Fruit fly (Drosophila melanogaster) Kc167 (cell line): Measurements from ENCODE around the gene msl-2.

Experiments
- Myc ChIP-seq: fragments of >200 bp; optimal IDR thresholded peaks from 2 replicates; lab custom pipeline; 2017; ENCODE audit warnings: missing external identifiers
- Sin3A ChIP-seq: fragments of >200 bp; optimal IDR thresholded peaks from 2 replicates; lab custom pipeline; 2018; ENCODE audit warnings: missing external identifiers
- h ChIP-seq: fragments of >200 bp; optimal IDR thresholded peaks from 3 replicates; lab custom pipeline; 2018; ENCODE audit warnings: missing external identifiers
- insv ChIP-seq: fragments of >200 bp; optimal IDR thresholded peaks from 3 replicates; lab custom pipeline; 2018; ENCODE audit warnings: missing external identifiers
- psq ChIP-seq: fragments of >200 bp; optimal IDR thresholded peaks from 2 replicates; lab custom pipeline; 2017; ENCODE audit warnings: missing external identifiers
- ttk ChIP-seq: sonication (Bioruptor generic); optimal IDR thresholded peaks from 2 replicates; lab custom pipeline; 2017; ENCODE audit warnings: missing external identifiers

Gene msl-2

DNA sequence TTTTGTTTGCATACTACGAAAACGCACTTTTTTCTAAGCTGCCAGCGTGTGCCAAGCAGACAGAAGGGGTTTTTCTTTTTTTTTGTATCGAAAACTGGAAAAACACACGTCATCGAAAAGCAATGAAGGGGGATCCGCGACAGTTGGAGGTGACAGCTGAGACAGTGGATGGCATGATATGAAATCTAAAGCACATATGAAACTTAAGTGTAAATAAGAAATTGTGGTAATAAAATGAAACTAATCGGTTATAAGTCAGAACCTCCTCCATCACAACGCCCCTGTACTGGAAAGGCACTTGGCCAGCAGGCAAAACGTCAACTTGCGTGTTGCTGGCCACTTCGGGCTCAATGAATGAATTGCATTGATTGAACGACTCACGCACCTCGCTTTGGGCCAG is 17.8 kb upstream of the msl-2 start:
- no peak for TF ChIP-seq h (lab: Kevin White, UChicago)
- TF ChIP-seq Myc (lab: Kevin White, UChicago), result no peak
- no peak for TF ChIP-seq Sin3A (lab: Kevin White, UChicago)
- TF ChIP-seq insv (lab: Kevin White, UChicago), result no peak
- TF ChIP-seq ttk (lab: Kevin White, UChicago), result no peak
- TF ChIP-seq psq (lab: Kevin White, UChicago), result no peak

DNA sequence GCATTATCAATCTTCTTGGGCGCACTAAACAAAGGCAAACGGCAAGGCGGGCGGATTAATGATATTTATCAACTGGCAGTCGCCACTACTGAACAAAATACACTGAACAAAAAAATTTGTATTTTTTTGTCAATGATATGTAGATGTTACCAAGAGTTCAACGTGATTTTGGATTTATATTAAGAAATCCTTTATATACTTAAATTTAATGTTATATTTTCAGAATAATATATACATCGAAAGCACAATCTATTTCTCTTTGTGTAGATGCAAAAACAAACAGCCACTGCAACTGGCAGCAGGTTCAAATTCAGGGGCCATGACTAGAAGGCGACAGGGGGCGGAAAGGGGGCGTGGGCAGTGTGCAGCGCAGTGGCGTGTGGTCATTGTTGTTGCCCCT is 16.8 kb upstream of the msl-2 start:
- no peak for TF ChIP-seq Myc (lab: Kevin White, UChicago)
- TF ChIP-seq psq (lab: Kevin White, UChicago), result no peak
- TF ChIP-seq Sin3A (lab: Kevin White, UChicago), result no peak
- no peak for TF ChIP-seq h (lab: Kevin White, UChicago)
- no peak for TF ChIP-seq insv (lab: Kevin White, UChicago)
- no peak for TF ChIP-seq ttk (lab: Kevin White, UChicago)

DNA sequence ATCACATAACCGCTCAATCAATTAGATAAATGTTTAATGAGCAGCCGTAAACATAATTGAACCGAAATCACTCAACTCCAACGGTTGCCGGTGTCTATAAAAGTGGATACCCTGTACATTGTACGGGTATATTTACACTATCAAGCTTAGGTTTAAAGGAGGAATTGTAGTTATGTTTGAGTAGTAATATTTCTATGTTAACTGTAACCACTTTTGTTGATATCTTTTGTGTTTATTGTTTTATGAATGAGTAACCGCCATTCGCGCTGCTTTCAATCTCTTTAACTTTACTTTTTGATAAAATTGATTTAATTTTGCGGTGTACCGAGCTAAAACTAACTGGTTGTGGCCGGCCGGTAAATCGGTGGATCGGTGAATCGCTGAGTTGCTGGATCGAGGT is 16.1 kb upstream of the msl-2 start:
- TF ChIP-seq ttk (lab: Kevin White, UChicago) (no peak), insv (lab: Kevin White, UChicago) (no peak), h (lab: Kevin White, UChicago) (no peak), psq (lab: Kevin White, UChicago) (no peak), Myc (lab: Kevin White, UChicago) (no peak), Sin3A (lab: Kevin White, UChicago) (no peak)

DNA sequence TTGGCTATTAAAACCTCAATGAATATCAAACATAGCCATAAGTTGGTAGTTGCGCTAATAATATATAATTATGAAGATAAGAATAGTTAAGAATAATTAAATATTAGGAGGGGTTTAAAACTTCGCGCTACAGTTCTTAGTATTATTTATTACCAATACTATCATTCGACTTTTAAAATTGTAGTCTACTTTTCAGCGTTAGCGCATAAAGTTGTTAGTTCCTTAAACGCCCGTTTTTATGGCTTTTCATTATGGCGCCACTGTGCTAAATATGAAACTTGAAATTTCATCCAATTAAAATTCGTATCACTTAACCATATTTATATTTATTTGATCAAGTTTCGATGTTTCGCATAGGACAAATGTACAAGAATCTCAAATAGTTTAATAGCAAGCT is 14.5 kb upstream of the msl-2 start:
- TF ChIP-seq psq (lab: Kevin White, UChicago) (no peak), Myc (lab: Kevin White, UChicago) (no peak), insv (lab: Kevin White, UChicago) (no peak), Sin3A (lab: Kevin White, UChicago) (no peak), h (lab: Kevin White, UChicago) (no peak), ttk (lab: Kevin White, UChicago) (no peak)

DNA sequence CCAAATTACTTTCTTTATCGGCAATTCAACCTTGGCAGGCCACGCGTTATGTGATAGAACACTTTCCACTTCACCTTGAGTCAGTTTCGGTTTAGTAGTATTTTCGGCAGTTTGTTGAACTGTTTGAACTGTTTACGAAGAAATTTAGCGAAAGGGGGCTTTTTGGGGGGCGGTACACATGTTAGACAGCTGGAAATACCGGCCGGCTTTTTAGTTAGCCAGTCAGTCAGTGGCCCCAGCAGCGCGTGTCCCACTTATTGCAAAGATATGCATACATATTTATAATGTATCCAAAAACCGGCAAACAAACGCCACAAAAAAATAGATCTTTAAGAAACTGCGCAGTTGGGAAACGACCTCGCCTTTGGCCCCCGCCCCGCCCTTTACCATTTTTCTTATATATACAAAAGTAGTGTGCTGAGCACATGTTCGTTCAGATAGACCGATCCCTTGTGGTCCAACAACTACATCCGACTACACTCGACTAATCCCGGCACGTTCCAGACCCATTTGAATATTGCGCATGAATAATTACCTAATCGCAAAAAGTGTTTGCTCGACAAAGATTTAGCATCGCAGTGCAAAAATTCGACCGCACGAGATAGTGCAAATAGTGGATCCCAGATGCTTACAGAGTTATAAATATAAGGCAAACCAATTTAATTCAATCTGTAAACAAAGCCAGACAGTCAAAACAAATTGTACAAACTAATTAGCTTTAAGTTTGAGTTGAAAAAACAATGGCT is 14.0 kb upstream of the msl-2 start:
- TF ChIP-seq Myc (lab: Kevin White, UChicago) (no peak), insv (lab: Kevin White, UChicago) (no peak), Sin3A (lab: Kevin White, UChicago) (no peak), psq (lab: Kevin White, UChicago) (no peak), h (lab: Kevin White, UChicago) (no peak), ttk (lab: Kevin White, UChicago) (no peak)

DNA sequence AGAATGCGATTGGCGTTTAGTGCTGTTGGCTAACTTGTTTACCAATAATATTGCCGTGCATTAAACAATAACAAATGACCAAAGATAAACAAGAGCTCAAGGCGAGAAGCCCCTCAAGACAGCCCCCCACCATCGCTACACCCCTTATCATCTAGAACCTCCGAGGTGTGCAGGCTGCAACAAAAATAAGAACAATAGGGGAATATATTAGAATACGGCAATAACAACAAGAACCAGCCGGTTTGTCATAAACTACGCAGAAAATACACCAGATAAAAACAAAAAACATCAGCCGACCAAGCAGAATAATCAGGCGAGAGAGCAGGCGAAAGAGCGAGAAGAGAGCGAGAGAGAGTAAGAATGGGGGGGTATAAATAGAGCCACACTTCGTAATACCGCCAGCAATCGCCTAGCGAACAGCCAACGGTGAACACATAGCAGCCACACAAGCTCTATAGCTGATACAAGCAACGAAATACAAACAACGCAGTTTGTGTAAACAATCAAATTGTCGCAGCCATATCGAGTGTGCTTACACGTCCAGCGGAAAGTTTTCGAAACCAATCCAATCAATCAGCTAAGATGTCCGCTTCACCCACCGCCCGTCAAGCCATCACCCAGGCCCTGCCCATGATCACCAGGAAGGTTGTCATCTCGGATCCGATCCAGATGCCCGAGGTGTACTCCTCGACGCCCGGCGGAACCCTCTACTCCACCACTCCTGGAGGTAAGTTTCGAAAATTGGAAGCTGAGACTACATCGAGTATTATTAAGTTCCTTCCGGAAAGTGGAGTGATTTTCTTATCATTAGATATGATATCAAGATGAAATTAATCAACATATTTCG is 12.3 kb upstream of the msl-2 start, which contains the start of gene Thor:
Thor (plus strand) TSS at position 401 of the 847 bp plus-strand sequence.
- TF ChIP-seq Myc (lab: Kevin White, UChicago) (no peak), psq (lab: Kevin White, UChicago) (no peak), Sin3A (lab: Kevin White, UChicago) (no peak), ttk (lab: Kevin White, UChicago) (no peak), insv (lab: Kevin White, UChicago) (no peak), h (lab: Kevin White, UChicago) (no peak)

DNA sequence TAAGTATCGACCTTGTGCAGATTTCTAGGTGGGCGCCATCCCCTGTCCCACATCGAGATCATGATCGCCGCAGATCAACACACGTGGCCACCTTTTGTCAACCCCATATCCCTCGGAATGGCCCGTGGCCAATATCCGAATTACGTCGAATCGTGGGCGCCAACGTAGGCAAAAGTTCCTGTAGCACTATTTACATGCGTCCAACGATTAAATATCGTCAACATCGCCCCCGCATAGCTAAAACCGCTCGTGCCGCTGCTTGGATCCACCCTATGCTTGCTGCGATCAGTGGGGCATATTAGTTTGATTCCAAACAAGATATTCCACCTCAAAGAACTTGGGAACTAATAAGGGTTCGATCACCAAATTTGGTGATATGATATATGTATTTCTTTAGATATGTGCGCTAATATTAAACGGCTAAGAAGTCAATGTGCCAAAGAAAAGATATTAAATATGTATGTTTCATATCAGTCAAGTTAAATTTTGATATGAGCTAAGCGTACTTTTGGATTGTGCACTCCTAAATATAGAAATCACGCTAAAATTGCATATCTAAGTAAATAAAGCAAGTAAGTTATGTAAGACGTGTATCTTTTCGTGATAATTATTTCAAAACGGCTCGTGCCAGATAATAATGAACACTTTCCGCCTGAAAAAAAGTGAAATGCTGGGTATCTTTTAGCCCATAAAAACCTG is 11.3 kb upstream of the msl-2 start:
- TF ChIP-seq Sin3A (lab: Kevin White, UChicago) (no peak), insv (lab: Kevin White, UChicago) (no peak), ttk (lab: Kevin White, UChicago) (no peak), h (lab: Kevin White, UChicago) (no peak), psq (lab: Kevin White, UChicago) (no peak), Myc (lab: Kevin White, UChicago) (no peak)

DNA sequence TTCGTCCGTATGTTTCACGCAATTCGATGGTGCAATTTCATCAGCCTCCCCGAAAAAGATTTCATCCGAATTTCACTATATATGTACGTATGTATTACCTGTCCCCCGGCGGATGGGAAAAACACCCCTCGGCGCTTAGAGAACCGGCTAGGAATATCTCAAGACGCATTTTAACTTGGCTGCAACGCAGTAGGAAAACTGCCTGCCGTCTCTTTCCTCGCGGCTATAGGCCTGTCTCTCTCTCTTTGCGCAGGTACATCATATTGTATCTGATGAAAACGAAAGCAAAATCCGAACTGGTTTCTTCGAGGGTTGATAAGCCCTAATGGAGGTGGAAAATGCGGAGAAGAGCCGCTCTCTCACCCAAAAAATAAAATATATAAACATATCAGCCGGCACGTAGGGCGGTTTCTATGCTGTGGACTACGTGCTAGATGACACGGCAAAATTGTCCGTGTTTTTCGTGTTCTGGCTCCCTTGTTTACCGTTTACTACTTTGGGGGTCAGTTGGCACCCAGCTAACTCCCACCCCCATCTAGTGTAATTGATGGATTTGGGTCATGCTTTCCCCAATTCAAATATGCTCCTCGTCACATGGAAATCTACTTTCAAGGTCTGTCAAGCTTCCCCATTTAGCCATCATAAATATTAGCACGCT is 10.6 kb upstream of the msl-2 start:
- TF ChIP-seq psq (lab: Kevin White, UChicago) (no peak), insv (lab: Kevin White, UChicago) (no peak), h (lab: Kevin White, UChicago) (no peak), ttk (lab: Kevin White, UChicago) (no peak), Sin3A (lab: Kevin White, UChicago) (no peak), Myc (lab: Kevin White, UChicago) (no peak)

DNA sequence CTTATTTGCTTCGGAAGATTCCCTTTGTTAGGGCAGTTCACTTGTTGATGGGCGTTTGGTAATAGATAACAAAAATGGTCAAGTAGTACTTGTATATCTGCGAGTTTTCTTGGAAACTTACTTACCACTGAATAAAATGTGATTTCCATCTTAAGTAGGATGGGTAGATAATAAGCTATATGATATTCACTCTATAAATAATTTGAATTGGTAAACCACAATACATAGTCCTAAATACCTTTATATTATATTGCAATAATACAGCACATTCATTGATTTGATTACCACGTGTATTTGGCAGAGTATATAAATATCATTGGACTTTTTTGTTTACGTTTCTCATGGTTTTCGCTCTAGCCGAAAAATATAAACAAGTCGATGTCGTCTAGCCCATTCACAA is 10.0 kb upstream of the msl-2 start:
- TF ChIP-seq insv (lab: Kevin White, UChicago) (no peak), ttk (lab: Kevin White, UChicago) (no peak), psq (lab: Kevin White, UChicago) (no peak)

DNA sequence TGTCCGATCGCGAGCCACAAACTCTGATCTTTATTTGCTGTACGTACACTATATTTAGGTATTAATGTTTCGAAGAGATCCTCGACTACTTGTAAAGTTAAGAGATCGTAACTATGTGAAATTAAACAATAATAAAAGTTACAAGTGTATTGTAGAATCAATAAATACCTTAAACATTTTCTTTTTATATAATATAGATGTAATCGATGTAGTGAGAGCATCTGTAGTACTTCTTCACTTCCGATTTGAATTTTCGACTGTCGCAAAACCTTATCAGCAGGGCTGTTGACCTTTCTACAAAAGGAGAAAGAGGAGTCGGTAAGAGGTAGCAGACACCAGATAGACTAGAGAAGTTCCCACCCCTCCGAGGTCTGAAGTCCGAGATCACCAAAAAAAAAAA is 9.3 kb upstream of the msl-2 start:
- TF ChIP-seq h (lab: Kevin White, UChicago), result no peak
- no peak for TF ChIP-seq Myc (lab: Kevin White, UChicago)
- no peak for TF ChIP-seq ttk (lab: Kevin White, UChicago)
- no peak for TF ChIP-seq psq (lab: Kevin White, UChicago)
- TF ChIP-seq insv (lab: Kevin White, UChicago), result no peak
- TF ChIP-seq Sin3A (lab: Kevin White, UChicago), result no peak
